Worm (Caenorhabditis elegans) whole organism, L3 larva: ENCODE results near the gene cyn-4.

ENCODE experiments used
- R02D3.7 ChIP-seq: fragments of 150-350 bp; optimal IDR thresholded peaks from 2 replicates; lab custom pipeline; 2014; ENCODE audit warnings: missing biosample characterization, missing genetic modification characterization
- ZK546.5 ChIP-seq: sonication (generic microtip); optimal IDR thresholded peaks from 2 replicates; lab custom pipeline; 2017; ENCODE audit warnings: missing biosample characterization, missing genetic modification characterization
- aly-2 ChIP-seq: fragments of 150-350 bp; optimal IDR thresholded peaks from 2 replicates; lab custom pipeline; 2014; ENCODE audit warnings: missing biosample characterization, missing genetic modification characterization
- ama-1 ChIP-seq: fragments of 150-350 bp; optimal IDR thresholded peaks from 2 replicates; lab custom pipeline; 2018
- ceh-16 ChIP-seq: sonication (generic microtip); optimal IDR thresholded peaks from 2 replicates; lab custom pipeline; 2017; ENCODE audit warnings: missing biosample characterization, missing genetic modification characterization
- ceh-28 ChIP-seq: fragments of 150-350 bp; optimal IDR thresholded peaks from 2 replicates; lab custom pipeline; 2014; ENCODE audit warnings: missing biosample characterization, missing genetic modification reagents, missing genetic modification characterization
- ceh-82 ChIP-seq: fragments of 150-350 bp; optimal IDR thresholded peaks from 2 replicates; lab custom pipeline; 2014; ENCODE audit warnings: missing biosample characterization, missing genetic modification characterization
- ceh-9 ChIP-seq: sonication (generic microtip); optimal IDR thresholded peaks from 2 replicates; lab custom pipeline; 2018; ENCODE audit warnings: missing biosample characterization, missing genetic modification characterization
- daf-12 ChIP-seq: fragments of 150-350 bp; optimal IDR thresholded peaks from 2 replicates; lab custom pipeline; 2014; ENCODE audit warnings: missing biosample characterization, missing genetic modification reagents, missing genetic modification characterization
- egl-27 ChIP-seq: sonication (generic microtip); optimal IDR thresholded peaks from 4 replicates; lab custom pipeline; 2017; ENCODE audit warnings: missing biosample characterization, missing genetic modification reagents, missing genetic modification characterization
- egl-5 ChIP-seq: fragments of 150-350 bp; optimal IDR thresholded peaks from 2 replicates; lab custom pipeline; 2017; ENCODE audit warnings: missing biosample characterization, missing genetic modification reagents, missing genetic modification characterization, inconsistent platforms
- elt-1 ChIP-seq: fragments of 150-350 bp; optimal IDR thresholded peaks from 2 replicates; lab custom pipeline; 2014; ENCODE audit warnings: missing biosample characterization, missing genetic modification characterization
- elt-2 ChIP-seq: sonication (generic microtip); optimal IDR thresholded peaks from 2 replicates; lab custom pipeline; 2016; ENCODE audit warnings: missing genetic modification reagents, mild to moderate bottlenecking, missing genetic modification characterization, missing compliant biosample characterization
- elt-3 ChIP-seq, 3 experiments: fragments of 150-350 bp in 1 of 3; sonication (generic microtip) in 2 of 3; optimal IDR thresholded peaks; 2 replicates in 2 of 3; 4 replicates in 1 of 3; lab custom pipeline; 2014 to 2017; ENCODE audit warnings: missing biosample characterization in 3 of 3, missing genetic modification characterization in 3 of 3
- eor-1 ChIP-seq, 2 experiments: fragments of 150-350 bp; optimal IDR thresholded peaks; 2 replicates each; lab custom pipeline; 2014 to 2018; ENCODE audit warnings: missing biosample characterization in 2 of 2, missing genetic modification characterization in 2 of 2
- fkh-10 ChIP-seq: sonication (generic microtip); optimal IDR thresholded peaks from 2 replicates; lab custom pipeline; 2017; ENCODE audit warnings: missing biosample characterization, missing genetic modification reagents, missing genetic modification characterization
- fkh-2 ChIP-seq: fragments of 150-350 bp; optimal IDR thresholded peaks from 2 replicates; lab custom pipeline; 2014; ENCODE audit warnings: missing biosample characterization, missing genetic modification reagents, missing genetic modification characterization
- fos-1 ChIP-seq: fragments of 150-350 bp; optimal IDR thresholded peaks from 2 replicates; lab custom pipeline; 2014; ENCODE audit warnings: missing biosample characterization, missing genetic modification characterization
- hmg-11 ChIP-seq: sonication (generic microtip); optimal IDR thresholded peaks from 2 replicates; lab custom pipeline; 2016; ENCODE audit warnings: missing genetic modification characterization, missing compliant biosample characterization
- jun-1 ChIP-seq: fragments of 150-350 bp; optimal IDR thresholded peaks from 2 replicates; lab custom pipeline; 2014; ENCODE audit warnings: missing biosample characterization, missing genetic modification reagents, missing genetic modification characterization
- lin-15B ChIP-seq: fragments of 150-350 bp; optimal IDR thresholded peaks from 2 replicates; lab custom pipeline; 2014; ENCODE audit warnings: missing biosample characterization, missing genetic modification characterization
- lin-39 ChIP-seq: fragments of 150-350 bp; optimal IDR thresholded peaks from 2 replicates; lab custom pipeline; 2018; ENCODE audit warnings: missing biosample characterization, missing genetic modification reagents, missing genetic modification characterization
- lsy-12 ChIP-seq: sonication (generic microtip); optimal IDR thresholded peaks from 2 replicates; lab custom pipeline; 2016; ENCODE audit warnings: mild to moderate bottlenecking, missing genetic modification characterization, missing compliant biosample characterization
- mdl-1 ChIP-seq: fragments of 150-350 bp; optimal IDR thresholded peaks from 2 replicates; lab custom pipeline; 2014; ENCODE audit warnings: missing biosample characterization, missing genetic modification characterization
- mml-1 ChIP-seq: fragments of 150-350 bp; sonication (generic microtip); optimal IDR thresholded peaks from 3 replicates; lab custom pipeline; 2014; ENCODE audit warnings: missing biosample characterization, missing genetic modification characterization
- nfya-1 ChIP-seq: sonication (generic microtip); optimal IDR thresholded peaks from 2 replicates; lab custom pipeline; 2017; ENCODE audit warnings: missing genetic modification characterization, mild to moderate bottlenecking, missing compliant biosample characterization, antibody characterized with exemption, moderate library complexity; ENCODE audit not compliant: insufficient read depth
- nhr-11 ChIP-seq: fragments of 150-350 bp; optimal IDR thresholded peaks from 2 replicates; lab custom pipeline; 2014; ENCODE audit warnings: missing biosample characterization, missing genetic modification characterization
- nhr-12 ChIP-seq: fragments of 150-350 bp; optimal IDR thresholded peaks from 2 replicates; lab custom pipeline; 2014; ENCODE audit warnings: missing biosample characterization, missing genetic modification characterization
- nhr-23 ChIP-seq: fragments of 150-350 bp; optimal IDR thresholded peaks from 2 replicates; lab custom pipeline; 2014; ENCODE audit warnings: missing biosample characterization, missing genetic modification reagents, missing genetic modification characterization
- nhr-237 ChIP-seq: fragments of 150-350 bp; optimal IDR thresholded peaks from 2 replicates; lab custom pipeline; 2014; ENCODE audit warnings: missing biosample characterization, missing genetic modification characterization
- nhr-25 ChIP-seq: sonication (generic microtip); optimal IDR thresholded peaks from 2 replicates; lab custom pipeline; 2017; ENCODE audit warnings: missing biosample characterization, missing genetic modification characterization
- nhr-28 ChIP-seq: fragments of 150-350 bp; optimal IDR thresholded peaks from 2 replicates; lab custom pipeline; 2014; ENCODE audit warnings: missing biosample characterization, missing genetic modification characterization
- nhr-43 ChIP-seq: sonication (generic microtip); optimal IDR thresholded peaks from 2 replicates; lab custom pipeline; 2016; ENCODE audit warnings: mild to moderate bottlenecking, missing genetic modification characterization, missing compliant biosample characterization; ENCODE audit not compliant: poor library complexity, severe bottlenecking
- nhr-67 ChIP-seq: fragments of 150-350 bp; optimal IDR thresholded peaks from 2 replicates; lab custom pipeline; 2014; ENCODE audit warnings: missing biosample characterization, missing genetic modification characterization
- nhr-76 ChIP-seq: fragments of 150-350 bp; sonication (generic microtip); optimal IDR thresholded peaks from 5 replicates; lab custom pipeline; 2014; ENCODE audit warnings: missing biosample characterization, missing genetic modification characterization
- nhr-77 ChIP-seq: fragments of 150-350 bp; optimal IDR thresholded peaks from 2 replicates; lab custom pipeline; 2014; ENCODE audit warnings: missing biosample characterization, missing genetic modification characterization
- pha-4 ChIP-seq: fragments of 150-350 bp; optimal IDR thresholded peaks from 2 replicates; lab custom pipeline; 2014; ENCODE audit warnings: missing biosample characterization, missing genetic modification reagents, missing genetic modification characterization
- pqm-1 ChIP-seq: fragments of 150-350 bp; optimal IDR thresholded peaks from 2 replicates; lab custom pipeline; 2017; ENCODE audit warnings: missing biosample characterization, missing genetic modification characterization, inconsistent platforms
- sea-2 ChIP-seq: fragments of 150-350 bp; sonication (generic microtip); optimal IDR thresholded peaks from 4 replicates; lab custom pipeline; 2014; ENCODE audit warnings: missing biosample characterization, missing genetic modification reagents, missing genetic modification characterization
- skn-1 ChIP-seq: fragments of 150-350 bp; optimal IDR thresholded peaks from 2 replicates; lab custom pipeline; 2014; ENCODE audit warnings: missing biosample characterization, missing genetic modification characterization
- snpc-4 ChIP-seq: fragments of 150-350 bp; optimal IDR thresholded peaks from 2 replicates; lab custom pipeline; 2014; ENCODE audit warnings: missing biosample characterization, missing genetic modification characterization
- tbx-2 ChIP-seq: sonication (generic microtip); optimal IDR thresholded peaks from 2 replicates; lab custom pipeline; 2016; ENCODE audit warnings: mild to moderate bottlenecking, missing genetic modification characterization, missing compliant biosample characterization
- unc-39 ChIP-seq: sonication (generic microtip); optimal IDR thresholded peaks from 4 replicates; lab custom pipeline; 2017; ENCODE audit warnings: missing biosample characterization, missing genetic modification characterization
- unc-62 ChIP-seq: fragments of 150-350 bp; sonication (generic microtip); optimal IDR thresholded peaks from 4 replicates; lab custom pipeline; 2014; ENCODE audit warnings: missing biosample characterization, missing genetic modification reagents, missing genetic modification characterization
- zag-1 ChIP-seq: fragments of 150-350 bp; optimal IDR thresholded peaks from 2 replicates; lab custom pipeline; 2014; ENCODE audit warnings: missing biosample characterization, missing genetic modification characterization
- ztf-11 ChIP-seq: fragments of 150-350 bp; optimal IDR thresholded peaks from 2 replicates; lab custom pipeline; 2014; ENCODE audit warnings: missing biosample characterization, missing genetic modification characterization
- ztf-4 ChIP-seq: fragments of 150-350 bp; optimal IDR thresholded peaks from 2 replicates; lab custom pipeline; 2014; ENCODE audit warnings: missing biosample characterization, missing genetic modification characterization

Gene cyn-4

DNA sequence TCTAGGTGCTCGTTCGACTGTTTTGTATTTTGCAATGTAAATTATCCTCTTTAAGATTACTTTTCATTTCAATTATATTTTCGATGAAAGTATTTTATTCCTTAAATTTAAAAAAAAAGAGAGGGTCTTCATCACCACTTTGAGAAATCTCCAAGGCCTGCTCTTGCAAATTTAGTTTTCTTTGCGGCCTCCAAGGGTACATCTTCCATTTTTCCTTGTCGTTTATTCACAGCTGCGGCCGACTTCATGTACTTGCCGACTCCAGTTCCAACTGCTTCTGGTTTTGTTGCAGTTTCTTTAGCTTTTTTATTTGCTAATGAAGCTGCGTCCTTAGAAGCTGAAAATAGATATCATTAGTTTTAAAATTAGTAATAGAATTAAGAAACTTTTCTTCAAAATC is 1.7 kb downstream of the cyn-4 start:
- TF ChIP-seq pha-4 (tag; lab: Kevin White, UChicago): no peak
- TF ChIP-seq unc-39 (tag; lab: Kevin White, UChicago): no peak
- no peak for TF ChIP-seq nhr-12 (tag; lab: Kevin White, UChicago)
- no peak for TF ChIP-seq nhr-77
- no peak for TF ChIP-seq ceh-9 (tag; lab: Kevin White, UChicago)
- no peak for TF ChIP-seq ceh-82 (tag; lab: Kevin White, UChicago)
- no peak for TF ChIP-seq fos-1 (tag; lab: Kevin White, UChicago)
- no peak for TF ChIP-seq zag-1 (tag; lab: Kevin White, UChicago)
- no peak for TF ChIP-seq eor-1 (tag; optimal IDR thresholded peaks at IDR 0.05; lab: Kevin White, UChicago)
- no peak for TF ChIP-seq unc-62 (GFP tag; lab: Kevin White, UChicago)
- TF ChIP-seq ztf-4: no peak
- no peak for TF ChIP-seq nhr-23
- TF ChIP-seq snpc-4 (tag; lab: Kevin White, UChicago): no peak
- TF ChIP-seq lsy-12 (tag; lab: Kevin White, UChicago): no peak
- TF ChIP-seq ztf-11 (tag; lab: Kevin White, UChicago): no peak
- no peak for TF ChIP-seq ama-1 (lab: Kevin White, UChicago)
- no peak for TF ChIP-seq sea-2 (GFP tag; lab: Kevin White, UChicago)

DNA sequence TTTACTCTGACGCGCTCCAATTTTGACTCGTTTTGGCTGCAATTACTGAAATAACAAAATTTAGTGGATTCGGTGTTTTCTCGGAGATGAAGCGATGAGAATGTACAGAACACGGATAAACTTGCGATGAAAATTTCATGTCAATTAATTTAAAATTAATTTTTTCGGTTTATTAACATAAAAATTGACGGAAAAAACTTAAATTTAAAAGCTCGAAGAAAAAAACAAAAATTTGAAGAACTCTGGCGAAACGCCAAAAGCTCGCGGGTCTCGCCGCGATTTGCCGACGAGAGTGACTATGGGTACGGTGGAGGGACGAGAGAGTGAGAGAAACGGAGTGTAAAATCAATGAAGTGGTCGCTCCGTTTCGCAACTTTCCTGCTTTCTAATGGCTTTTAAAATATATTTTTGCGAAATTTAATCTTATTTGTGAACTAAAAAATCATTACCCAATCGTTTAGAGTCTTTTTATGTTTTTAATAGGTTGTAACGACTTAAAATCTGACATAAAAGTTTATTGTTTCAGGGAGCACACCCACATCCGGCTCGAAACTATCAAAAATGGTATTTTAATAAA is 3.7 kb downstream of the cyn-4 start, which contains the start of the genes gmps-1 and cap-2:
gmps-1 (minus strand) TSS at position 51 of the 577 bp plus-strand sequence.
cap-2 (plus strand) TSS at position 527 of the 577 bp plus-strand sequence.
- TF ChIP-seq elt-3 (tag; optimal IDR thresholded peaks at IDR 0.05; lab: Kevin White, UChicago): peak in 1 of 3 experiments; percentile 35
- TF ChIP-seq zag-1 (tag; lab: Kevin White, UChicago): peak; percentile 68
- peak in 1 of 2 experiments; percentile 38 for TF ChIP-seq eor-1 (tag; optimal IDR thresholded peaks at IDR 0.05; lab: Kevin White, UChicago)
- TF ChIP-seq daf-12 (tag; lab: Kevin White, UChicago): no peak
- no peak for TF ChIP-seq sea-2 (GFP tag; lab: Kevin White, UChicago)
- TF ChIP-seq ztf-4: peak; percentile 55
- no peak for TF ChIP-seq nhr-237 (tag; lab: Kevin White, UChicago)
- TF ChIP-seq nhr-11 (tag; lab: Kevin White, UChicago): peak; percentile 74
- peak; percentile 90 for TF ChIP-seq egl-5
- TF ChIP-seq tbx-2 (tag; lab: Kevin White, UChicago): peak; percentile 94
- peak; percentile 79 for TF ChIP-seq snpc-4 (tag; lab: Kevin White, UChicago)
- peak; percentile 88 for TF ChIP-seq fkh-10
- no peak for TF ChIP-seq ceh-9 (tag; lab: Kevin White, UChicago)
- TF ChIP-seq nhr-67: peak; percentile 11
- TF ChIP-seq egl-27 (tag; lab: Kevin White, UChicago): peak; percentile 80
- TF ChIP-seq unc-39 (tag; lab: Kevin White, UChicago): no peak
- TF ChIP-seq ama-1 (lab: Kevin White, UChicago): peak; percentile 77
- no peak for TF ChIP-seq ceh-16 (tag; lab: Kevin White, UChicago)
- TF ChIP-seq nfya-1 (tag; lab: Kevin White, UChicago): peak; percentile 99
- peak; percentile 93 for TF ChIP-seq lin-15B (tag; lab: Kevin White, UChicago)
- TF ChIP-seq pha-4 (tag; lab: Kevin White, UChicago): peak; percentile 91
- peak; percentile 84 for TF ChIP-seq elt-1 (tag; lab: Kevin White, UChicago)
- TF ChIP-seq nhr-12 (tag; lab: Kevin White, UChicago): no peak
- TF ChIP-seq jun-1 (tag; lab: Kevin White, UChicago): peak; percentile 95
- peak; percentile 97 for TF ChIP-seq nhr-23
- peak; percentile 74 for TF ChIP-seq pqm-1 (tag; lab: Kevin White, UChicago)
- TF ChIP-seq nhr-25 (tag; lab: Kevin White, UChicago): peak; percentile 93
- peak; percentile 98 for TF ChIP-seq R02D3.7 (tag; lab: Kevin White, UChicago)
- peak; percentile 90 for TF ChIP-seq skn-1 (tag; lab: Kevin White, UChicago)
- TF ChIP-seq fkh-2 (tag; lab: Kevin White, UChicago): no peak
- peak; percentile 72 for TF ChIP-seq elt-2 (tag; lab: Kevin White, UChicago)
- no peak for TF ChIP-seq fos-1 (tag; lab: Kevin White, UChicago)
- TF ChIP-seq lin-39: peak; percentile 97
- peak; percentile 73 for TF ChIP-seq unc-62 (GFP tag; lab: Kevin White, UChicago)
- TF ChIP-seq ceh-82 (tag; lab: Kevin White, UChicago): peak; percentile 95
- peak; percentile 96 for TF ChIP-seq nhr-43 (tag; lab: Kevin White, UChicago)
- TF ChIP-seq nhr-28 (tag; lab: Kevin White, UChicago): peak; percentile 68
- TF ChIP-seq aly-2 (tag; lab: Kevin White, UChicago): peak; percentile 54
- no peak for TF ChIP-seq nhr-76 (tag; lab: Kevin White, UChicago)
- no peak for TF ChIP-seq ztf-11 (tag; lab: Kevin White, UChicago)
- peak; percentile 54 for TF ChIP-seq ZK546.5
- TF ChIP-seq nhr-77: peak; percentile 91
- TF ChIP-seq ceh-28 (tag; lab: Kevin White, UChicago): peak; percentile 98
- TF ChIP-seq lsy-12 (tag; lab: Kevin White, UChicago): peak; percentile 97
- TF ChIP-seq mdl-1 (tag; lab: Kevin White, UChicago): no peak
- TF ChIP-seq hmg-11 (tag; lab: Kevin White, UChicago): peak; percentile 96
- no peak for TF ChIP-seq mml-1 (tag; lab: Kevin White, UChicago)
